Worm (Caenorhabditis elegans) whole organism, L4 larva: Measurements from ENCODE around the gene F27B3.8.

ENCODE experiments used
- D1046.2 ChIP-seq: fragments of 200-800 bp; sonication (Bioruptor generic); IDR thresholded peaks from 2 replicates; pipeline ENCODE4 v1.3.6; 2022; ENCODE audit warnings: missing genetic modification characterization, missing compliant biosample characterization
- F10B5.3 ChIP-seq: sonication (generic microtip); optimal IDR thresholded peaks from 2 replicates; lab custom pipeline; 2016; ENCODE audit warnings: mild to moderate bottlenecking, missing genetic modification characterization, missing compliant biosample characterization
- F44E2.7 ChIP-seq: fragments of 200-800 bp; sonication (Bioruptor generic); IDR thresholded peaks from 2 replicates; pipeline ENCODE4 v2.1.2; 2022; ENCODE audit warnings: missing genetic modification characterization, missing compliant biosample characterization
- R02D3.7 ChIP-seq: fragments of 150-350 bp; sonication (generic microtip); optimal IDR thresholded peaks from 3 replicates; lab custom pipeline; 2014; ENCODE audit warnings: missing biosample characterization, missing genetic modification characterization
- T26A8.4 ChIP-seq: fragments of 200-800 bp; sonication (Bioruptor generic); IDR thresholded peaks from 2 replicates; pipeline ENCODE4 v1.3.6; 2022; ENCODE audit warnings: missing genetic modification characterization, missing compliant biosample characterization
- Y5F2A.4 ChIP-seq: fragments of 200-800 bp; sonication (Bioruptor generic); optimal IDR thresholded peaks from 2 replicates; lab custom pipeline; 2018; ENCODE audit warnings: mild to moderate bottlenecking, missing genetic modification characterization, missing compliant biosample characterization
- aha-1 ChIP-seq: fragments of 150-350 bp; peaks from one replicate; lab custom pipeline; 2014; ENCODE audit warnings: missing biosample characterization, missing genetic modification characterization
- aly-2 ChIP-seq: sonication (generic microtip); optimal IDR thresholded peaks from 2 replicates; lab custom pipeline; 2018; ENCODE audit warnings: missing biosample characterization, missing genetic modification characterization
- ceh-20 ChIP-seq: fragments of 200-800 bp; sonication (Bioruptor generic); IDR thresholded peaks from 2 replicates; pipeline ENCODE4 v1.3.6; 2022; ENCODE audit warnings: missing genetic modification reagents, missing genetic modification characterization, missing compliant biosample characterization
- ceh-28 ChIP-seq: fragments of 150-350 bp; optimal IDR thresholded peaks from 2 replicates; lab custom pipeline; 2014; ENCODE audit warnings: missing biosample characterization, missing genetic modification reagents, missing genetic modification characterization
- ceh-44 ChIP-seq: fragments of 200-800 bp; sonication (Bioruptor generic); IDR thresholded peaks from 2 replicates; pipeline ENCODE4 v1.3.6; 2022; ENCODE audit warnings: missing genetic modification reagents, missing genetic modification characterization, missing compliant biosample characterization
- cey-2 ChIP-seq: sonication (generic microtip); optimal IDR thresholded peaks from 3 replicates; lab custom pipeline; 2017; ENCODE audit warnings: missing genetic modification characterization, mild to moderate bottlenecking, missing compliant biosample characterization, antibody characterized with exemption, borderline replicate concordance; ENCODE audit not compliant: insufficient read depth
- ctbp-1 ChIP-seq: fragments of 200-800 bp; sonication (Bioruptor generic); IDR thresholded peaks from 2 replicates; pipeline ENCODE4 v1.3.6; 2022; ENCODE audit warnings: missing genetic modification reagents, missing genetic modification characterization, missing compliant biosample characterization
- daf-16 ChIP-seq, 3 experiments: sonication (generic microtip); optimal IDR thresholded peaks; 2 replicates each; lab custom pipeline; 2016 to 2017; ENCODE audit warnings: missing genetic modification characterization in 3 of 3, missing genetic modification reagents in 3 of 3, mild to moderate bottlenecking in 2 of 3, missing compliant biosample characterization in 2 of 3, missing biosample characterization in 1 of 3, moderate library complexity in 1 of 3
- daf-8 ChIP-seq: fragments of 200-800 bp; sonication (Bioruptor generic); IDR thresholded peaks from 2 replicates; pipeline ENCODE4 v1.3.6; 2022; ENCODE audit warnings: missing genetic modification characterization, missing compliant biosample characterization
- dve-1 ChIP-seq: sonication (generic microtip); optimal IDR thresholded peaks from 2 replicates; lab custom pipeline; 2017; ENCODE audit warnings: antibody characterized with exemption, mild to moderate bottlenecking, missing genetic modification characterization, missing compliant biosample characterization; ENCODE audit not compliant: insufficient read depth
- egl-43 ChIP-seq: fragments of 200-800 bp; sonication (Bioruptor generic); IDR thresholded peaks from 2 replicates; pipeline ENCODE4 v1.3.6; 2022; ENCODE audit warnings: missing genetic modification reagents, missing genetic modification characterization, missing compliant biosample characterization
- gei-8 ChIP-seq: fragments of 200-800 bp; sonication (Bioruptor generic); optimal IDR thresholded peaks from 2 replicates; lab custom pipeline; 2018; ENCODE audit warnings: mild to moderate bottlenecking, missing genetic modification characterization, missing compliant biosample characterization
- hlh-11 ChIP-seq: fragments of 200-800 bp; sonication (Bioruptor generic); optimal IDR thresholded peaks from 2 replicates; lab custom pipeline; 2018; ENCODE audit warnings: mild to moderate bottlenecking, missing genetic modification characterization, missing compliant biosample characterization
- jun-1 ChIP-seq: fragments of 150-350 bp; optimal IDR thresholded peaks from 2 replicates; lab custom pipeline; 2014; ENCODE audit warnings: missing biosample characterization, missing genetic modification reagents, missing genetic modification characterization
- lim-7 ChIP-seq: fragments of 200-800 bp; sonication (Bioruptor generic); IDR thresholded peaks from 2 replicates; pipeline ENCODE4 v1.3.6; 2022; ENCODE audit warnings: missing genetic modification characterization, missing compliant biosample characterization
- lin-1 ChIP-seq: fragments of 200-800 bp; sonication (Bioruptor generic); IDR thresholded peaks from 2 replicates; pipeline ENCODE4 v1.3.6; 2022; ENCODE audit warnings: missing genetic modification reagents, missing genetic modification characterization, missing compliant biosample characterization
- lin-13 ChIP-seq: fragments of 150-350 bp; optimal IDR thresholded peaks from 2 replicates; lab custom pipeline; 2014; ENCODE audit warnings: missing biosample characterization, missing genetic modification reagents, missing genetic modification characterization
- lin-38 ChIP-seq: fragments of 200-800 bp; sonication (Bioruptor generic); IDR thresholded peaks from 2 replicates; pipeline ENCODE4 v1.3.6; 2022; ENCODE audit warnings: missing genetic modification reagents, missing genetic modification characterization, missing compliant biosample characterization
- lin-39 ChIP-seq: fragments of 150-350 bp; optimal IDR thresholded peaks from 2 replicates; lab custom pipeline; 2014; ENCODE audit warnings: missing biosample characterization, missing genetic modification reagents, missing genetic modification characterization
- lsy-2 ChIP-seq, 2 experiments: fragments of 150-350 bp in 1 of 2; sonication (generic microtip) in 1 of 2; optimal IDR thresholded peaks; 2 replicates each; lab custom pipeline; 2014 to 2017; ENCODE audit warnings: missing biosample characterization in 2 of 2, missing genetic modification characterization in 2 of 2
- madf-5 ChIP-seq, 2 experiments: fragments of 200-800 bp; sonication (Bioruptor generic); IDR thresholded peaks; 2 replicates each; pipeline ENCODE4 v1.3.6; 2022; ENCODE audit warnings: missing compliant biosample characterization in 2 of 2, missing genetic modification characterization in 2 of 2
- mes-2 ChIP-seq: sonication (generic microtip); optimal IDR thresholded peaks from 2 replicates; lab custom pipeline; 2016; ENCODE audit warnings: missing genotype, mild to moderate bottlenecking, missing genetic modification characterization, missing compliant biosample characterization; ENCODE audit not compliant: poor library complexity, severe bottlenecking
- nhr-237 ChIP-seq: sonication (generic microtip); optimal IDR thresholded peaks from 2 replicates; lab custom pipeline; 2017; ENCODE audit warnings: missing biosample characterization, missing genetic modification characterization
- nhr-25 ChIP-seq: sonication (generic microtip); optimal IDR thresholded peaks from 2 replicates; lab custom pipeline; 2017; ENCODE audit warnings: missing genetic modification characterization, mild to moderate bottlenecking, missing compliant biosample characterization, antibody characterized with exemption, moderate library complexity, borderline replicate concordance; ENCODE audit not compliant: insufficient read depth
- nhr-28 ChIP-seq: fragments of 150-350 bp; optimal IDR thresholded peaks from 2 replicates; lab custom pipeline; 2014; ENCODE audit warnings: missing biosample characterization, missing genetic modification characterization
- nhr-42 ChIP-seq: fragments of 200-800 bp; sonication (Bioruptor generic); IDR thresholded peaks from 2 replicates; pipeline ENCODE4 v1.3.6; 2022; ENCODE audit warnings: missing genetic modification characterization, missing compliant biosample characterization
- nhr-48 ChIP-seq: sonication (generic microtip); optimal IDR thresholded peaks from 2 replicates; lab custom pipeline; 2016; ENCODE audit warnings: mild to moderate bottlenecking, missing genetic modification characterization, missing compliant biosample characterization
- pha-4 ChIP-seq, 2 experiments: fragments of 150-350 bp in 1 of 2; fragments of 200-800 bp in 1 of 2; sonication (Bioruptor generic) in 1 of 2; IDR thresholded peaks in 1 of 2; optimal IDR thresholded peaks in 1 of 2; 2 replicates each; pipeline versions ENCODE4 v1.3.6 to Lab custom; 2014 to 2022; ENCODE audit warnings: missing genetic modification characterization in 2 of 2, missing genetic modification reagents in 2 of 2, missing biosample characterization in 1 of 2, missing compliant biosample characterization in 1 of 2
- php-3 ChIP-seq: fragments of 200-800 bp; sonication (Bioruptor generic); IDR thresholded peaks from 2 replicates; pipeline ENCODE4 v1.3.6; 2022; ENCODE audit warnings: missing genetic modification reagents, missing genetic modification characterization, missing compliant biosample characterization
- pqm-1 ChIP-seq: sonication (generic microtip); optimal IDR thresholded peaks from 2 replicates; lab custom pipeline; 2017; ENCODE audit warnings: missing biosample characterization, missing genetic modification characterization
- sdz-12 ChIP-seq: fragments of 200-800 bp; sonication (Bioruptor generic); optimal IDR thresholded peaks from 2 replicates; lab custom pipeline; 2018; ENCODE audit warnings: mild to moderate bottlenecking, missing genetic modification characterization, missing compliant biosample characterization
- skn-1 ChIP-seq: fragments of 150-350 bp; optimal IDR thresholded peaks from 2 replicates; lab custom pipeline; 2014; ENCODE audit warnings: missing biosample characterization, missing genetic modification characterization
- snpc-1.2 ChIP-seq: fragments of 200-800 bp; sonication (Bioruptor generic); IDR thresholded peaks from 2 replicates; pipeline ENCODE4 v1.3.6; 2022; ENCODE audit warnings: missing genetic modification reagents, missing genetic modification characterization, missing compliant biosample characterization
- tra-1 ChIP-seq: fragments of 200-800 bp; sonication (Bioruptor generic); IDR thresholded peaks from 2 replicates; pipeline ENCODE4 v1.3.6; 2022; ENCODE audit warnings: missing genetic modification reagents, missing genetic modification characterization, missing compliant biosample characterization
- zag-1 ChIP-seq: fragments of 150-350 bp; optimal IDR thresholded peaks from 2 replicates; lab custom pipeline; 2014; ENCODE audit warnings: missing biosample characterization, missing genetic modification characterization
- zfp-2 ChIP-seq: sonication (generic microtip); optimal IDR thresholded peaks from 2 replicates; lab custom pipeline; 2016; ENCODE audit warnings: mild to moderate bottlenecking, missing genetic modification characterization, missing compliant biosample characterization
- zfp-3 ChIP-seq: fragments of 200-800 bp; sonication (Bioruptor generic); conservative IDR thresholded peaks from 2 replicates; pipeline ENCODE4 v1.3.6; 2022; ENCODE audit warnings: missing genetic modification reagents, missing genetic modification characterization, missing compliant biosample characterization
- ztf-11 ChIP-seq: fragments of 150-350 bp; optimal IDR thresholded peaks from 2 replicates; lab custom pipeline; 2014; ENCODE audit warnings: missing biosample characterization, missing genetic modification characterization
- ztf-7 ChIP-seq: fragments of 150-350 bp; optimal IDR thresholded peaks from 2 replicates; lab custom pipeline; 2014; ENCODE audit warnings: missing biosample characterization, missing genetic modification characterization

F27B3.8 gene

DNA sequence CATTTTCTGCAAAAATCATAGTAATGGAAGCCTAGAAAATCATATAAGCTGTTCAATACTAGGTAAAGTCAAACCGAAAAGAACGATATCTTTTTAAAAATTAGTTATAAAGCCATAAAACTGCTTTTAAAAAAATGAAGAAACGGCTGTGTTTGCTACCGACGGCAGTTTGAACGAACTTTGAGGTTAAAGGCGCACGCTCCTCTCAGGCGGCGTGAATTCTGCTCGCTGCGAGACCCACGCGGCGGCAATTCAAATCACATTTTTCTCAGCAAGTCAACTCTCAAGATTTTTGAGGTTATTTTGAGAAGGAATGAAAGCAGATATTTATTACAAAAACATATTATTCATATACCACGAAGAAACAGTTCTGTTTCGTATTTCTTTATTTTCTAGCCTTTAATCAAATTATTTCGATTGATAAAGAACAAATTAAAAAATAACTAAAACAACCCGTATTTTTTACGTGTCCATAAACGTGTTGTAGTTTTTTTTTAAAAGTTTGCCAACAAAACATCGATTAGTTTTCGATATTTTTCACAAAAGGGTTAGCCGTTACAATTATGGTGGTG is 28.7 kb downstream of the F27B3.8 start, which contains the start of the genes mdh-2 and F20H11.4 (continued):
- TF ChIP-seq tra-1 (GFP tag; lab: Robert Waterston, UW) (no peak), nhr-42 (GFP tag; lab: Robert Waterston, UW) (no peak), zfp-2 (tag; lab: Kevin White, UChicago) (no peak), lim-7 (no peak), aly-2 (no peak), Y5F2A.4 (no peak), lin-13 (GFP tag; lab: Kevin White, UChicago) (peak; percentile 75), daf-16 (GFP tag; optimal IDR thresholded peaks at IDR 0.05; lab: Kevin White, UChicago) (no peak), daf-16 (tag; optimal IDR thresholded peaks at IDR 0.05; lab: Kevin White, UChicago) (peak; percentile 42), gei-8 (GFP tag; lab: Kevin White, UChicago) (no peak)

DNA sequence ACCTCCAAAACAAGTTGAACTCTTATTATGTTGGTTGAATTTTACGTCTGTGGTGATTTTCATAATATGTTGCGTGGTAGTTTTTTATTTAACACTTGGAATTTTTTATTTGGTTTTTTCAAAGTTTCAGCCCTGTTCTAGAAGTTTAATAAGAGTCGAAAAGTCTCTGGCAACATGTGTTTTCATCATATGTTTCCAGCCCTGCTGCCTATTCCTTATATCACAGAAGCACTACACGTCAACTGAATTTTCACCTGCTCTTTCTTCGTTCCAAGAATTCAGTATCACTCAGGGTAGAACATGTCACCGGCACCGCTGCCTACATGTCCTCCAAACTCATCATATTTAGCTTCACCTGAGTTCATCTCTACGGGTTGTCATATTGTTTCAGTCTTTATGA is 31.0 kb downstream of the F27B3.8 start, which contains the start of gene srh-40:
TSS of gene srh-40 (plus strand) at position 301 of the 400 bp plus-strand sequence.
- TF ChIP-seq ctbp-1 (GFP tag; lab: Robert Waterston, UW), result no peak
- TF ChIP-seq T26A8.4 (GFP tag; lab: Robert Waterston, UW), result no peak
- no peak for TF ChIP-seq ztf-11 (tag; lab: Kevin White, UChicago)
- TF ChIP-seq aha-1 (tag; lab: Kevin White, UChicago), result no peak
- TF ChIP-seq madf-5 (GFP tag; IDR thresholded peaks at IDR 0.05; lab: Robert Waterston, UW), result no peak
- TF ChIP-seq cey-2 (tag; lab: Kevin White, UChicago), result no peak
- TF ChIP-seq snpc-1.2 (GFP tag; lab: Robert Waterston, UW), result no peak
- TF ChIP-seq aly-2, result no peak
- TF ChIP-seq lin-38 (GFP tag; lab: Robert Waterston, UW), result no peak
- no peak for TF ChIP-seq nhr-25 (tag; lab: Kevin White, UChicago)
- TF ChIP-seq jun-1 (tag; lab: Kevin White, UChicago), result no peak
- no peak for TF ChIP-seq dve-1 (tag; lab: Kevin White, UChicago)
- no peak for TF ChIP-seq ceh-28 (tag; lab: Kevin White, UChicago)
- no peak for TF ChIP-seq lin-39 (tag; lab: Kevin White, UChicago)
- TF ChIP-seq nhr-28 (tag; lab: Kevin White, UChicago), result no peak
- no peak for TF ChIP-seq zag-1 (tag; lab: Kevin White, UChicago)
- TF ChIP-seq gei-8 (GFP tag; lab: Kevin White, UChicago), result no peak

DNA sequence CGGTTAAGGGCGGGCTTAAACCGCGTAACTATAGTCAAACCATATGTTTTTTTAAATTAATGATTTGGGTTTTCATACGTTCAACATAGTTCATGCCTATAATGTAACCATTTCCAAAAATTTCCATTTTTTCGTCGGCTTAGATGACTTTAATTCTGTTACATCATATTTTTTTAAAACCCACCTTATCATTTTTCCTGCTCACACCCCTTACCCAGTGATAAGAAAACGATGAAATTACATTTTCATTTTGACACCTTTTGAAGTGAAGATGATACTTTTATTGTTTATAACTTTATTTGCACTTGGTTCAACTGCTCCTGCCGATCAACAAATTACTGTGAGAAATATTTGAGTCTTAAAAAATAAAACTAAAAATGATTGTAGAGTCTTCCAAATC is 32.8 kb downstream of the F27B3.8 start, which contains the start of gene ctsa-4.2:
TSS of gene ctsa-4.2 (plus strand) at position 247 of the 400 bp plus-strand sequence.
- TF ChIP-seq pha-4 (GFP tag; IDR thresholded peaks at IDR 0.05; lab: Robert Waterston, UW), result no peak
- TF ChIP-seq pha-4 (tag; optimal IDR thresholded peaks at IDR 0.05; lab: Kevin White, UChicago), result no peak
- no peak for TF ChIP-seq egl-43
- TF ChIP-seq php-3 (GFP tag; lab: Robert Waterston, UW), result no peak
- TF ChIP-seq nhr-237 (tag; lab: Kevin White, UChicago), result no peak
- TF ChIP-seq F44E2.7 (GFP tag; lab: Robert Waterston, UW), result no peak
- no peak for TF ChIP-seq nhr-48
- peak; percentile 74 for TF ChIP-seq ztf-7 (tag; lab: Kevin White, UChicago)
- TF ChIP-seq ceh-44 (GFP tag; lab: Robert Waterston, UW), result no peak
- TF ChIP-seq nhr-28 (tag; lab: Kevin White, UChicago), result peak; percentile 31
- TF ChIP-seq D1046.2 (GFP tag; lab: Robert Waterston, UW), result no peak
- no peak for TF ChIP-seq snpc-1.2 (GFP tag; lab: Robert Waterston, UW)
- no peak for TF ChIP-seq lin-1 (GFP tag; lab: Robert Waterston, UW)
- no peak for TF ChIP-seq mes-2 (tag; lab: Kevin White, UChicago)
- no peak for TF ChIP-seq skn-1 (tag; lab: Kevin White, UChicago)
- peak; percentile 39 for TF ChIP-seq hlh-11
- TF ChIP-seq lsy-2 (tag; optimal IDR thresholded peaks at IDR 0.05; lab: Kevin White, UChicago), result no peak
- TF ChIP-seq R02D3.7, result no peak
- no peak for TF ChIP-seq daf-8 (GFP tag; lab: Robert Waterston, UW)
- TF ChIP-seq lin-13 (GFP tag; lab: Kevin White, UChicago), result no peak
- TF ChIP-seq lim-7, result no peak
- TF ChIP-seq pqm-1 (tag; lab: Kevin White, UChicago), result peak; percentile 81
- no peak for TF ChIP-seq sdz-12 (GFP tag; lab: Kevin White, UChicago)
- TF ChIP-seq ceh-20 (GFP tag; lab: Robert Waterston, UW), result no peak
- TF ChIP-seq tra-1 (GFP tag; lab: Robert Waterston, UW), result no peak
- TF ChIP-seq dve-1 (tag; lab: Kevin White, UChicago), result peak; percentile 59
- TF ChIP-seq zfp-3 (GFP tag; lab: Robert Waterston, UW), result no peak
- TF ChIP-seq F10B5.3 (tag; lab: Kevin White, UChicago), result no peak
- no peak for TF ChIP-seq gei-8 (GFP tag; lab: Kevin White, UChicago)
